Worm (Caenorhabditis elegans): Measurements from ENCODE around the gene tps-1.
A peak's percentile ranks its signal among the peaks of the same experiment; 100 is the strongest.

The tps-1 gene

DNA sequence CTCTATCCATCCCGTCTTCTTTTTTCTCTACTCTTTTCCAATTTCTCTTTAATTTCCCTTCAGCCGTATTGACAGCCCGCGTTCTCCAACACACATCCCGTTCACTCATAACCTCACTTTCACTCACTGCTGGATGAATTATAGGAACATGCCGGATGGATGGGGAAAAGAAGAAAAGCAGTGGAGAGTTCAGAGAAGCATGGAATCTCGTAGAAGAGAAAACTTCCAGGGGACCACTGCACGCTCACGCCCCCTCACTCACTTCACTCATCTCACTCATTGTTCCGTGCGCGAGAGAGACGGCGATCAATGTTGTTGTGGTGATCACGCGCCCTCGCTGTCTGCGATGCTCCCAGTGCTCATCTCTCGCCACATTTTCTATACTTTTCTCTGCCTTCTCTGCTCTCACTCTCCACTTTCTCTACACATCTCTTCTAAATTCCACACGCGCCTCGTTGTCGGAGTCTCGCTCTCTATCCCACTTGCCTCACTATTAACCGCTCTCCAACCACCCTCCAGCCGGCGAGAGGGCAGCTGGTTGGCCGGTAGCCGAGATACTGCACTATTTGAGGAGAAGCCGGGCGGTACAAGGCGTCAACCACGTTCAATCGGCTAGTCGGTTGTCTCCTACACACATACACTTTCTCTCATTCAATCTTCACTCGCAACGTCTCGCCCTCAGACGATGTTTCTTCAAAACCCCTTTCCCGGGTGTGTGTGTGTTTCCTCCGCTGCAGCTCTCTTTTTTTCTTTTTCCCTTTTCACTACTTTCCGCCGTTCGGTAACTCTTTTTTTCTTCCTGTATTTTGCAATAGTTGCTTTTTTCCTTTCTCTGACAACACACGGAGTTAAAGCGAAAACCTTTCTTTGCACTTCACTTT, 5.6 kb upstream of the tps-1 start (continued):
- TF ChIP-seq nhr-11 (tag; optimal IDR thresholded peaks at IDR 0.05): peak; percentile 74
- TF ChIP-seq hmg-1.1 (GFP tag; IDR thresholded peaks at IDR 0.05): peak; percentile 93
- 0 out of 2 replicates have a peak, but pooled peaks have one; percentile 16 for TF ChIP-seq Y105C5A.15 (GFP tag; IDR thresholded peaks at IDR 0.05)
- peak; percentile 58 for TF ChIP-seq jun-1 (tag; optimal IDR thresholded peaks at IDR 0.05)
- TF ChIP-seq T26A8.4 (GFP tag; IDR thresholded peaks at IDR 0.05): peak; percentile 81
- TF ChIP-seq daf-8 (GFP tag; IDR thresholded peaks at IDR 0.05): no peak
- TF ChIP-seq egl-43 (GFP tag; IDR thresholded peaks at IDR 0.05): peak; percentile 92
- TF ChIP-seq mes-2 (tag; optimal IDR thresholded peaks at IDR 0.05; ENCODE audit: poor library complexity, severe bottlenecking): peak; percentile 44
- no peak; the same call in 1 of the 2 replicates for TF ChIP-seq nhr-41 (GFP tag; IDR thresholded peaks at IDR 0.05)
- TF ChIP-seq lsy-2 (tag; optimal IDR thresholded peaks at IDR 0.05): peak; percentile 67 to 82
- TF ChIP-seq ama-1 (optimal IDR thresholded peaks at IDR 0.05): peak; percentile 58
- TF ChIP-seq ceh-32 (tag; optimal IDR thresholded peaks at IDR 0.05; ENCODE audit: poor library complexity): peak; percentile 81
- TF ChIP-seq ztf-11 (tag; optimal IDR thresholded peaks at IDR 0.05): no peak
- TF ChIP-seq lin-15B (tag; optimal IDR thresholded peaks at IDR 0.05): no peak
- no peak for TF ChIP-seq lir-3 (tag; optimal IDR thresholded peaks at IDR 0.05)
- no peak for TF ChIP-seq Y75B8A.6 (GFP tag; IDR thresholded peaks at IDR 0.05)
- no peak for TF ChIP-seq unc-130 (GFP tag; optimal IDR thresholded peaks at IDR 0.05)
- TF ChIP-seq zag-1 (tag; optimal IDR thresholded peaks at IDR 0.05): peak; percentile 14
- peak; percentile 79 for TF ChIP-seq ceh-20 (GFP tag; IDR thresholded peaks at IDR 0.05)
- TF ChIP-seq spr-1 (tag; optimal IDR thresholded peaks at IDR 0.05): peak; percentile 86
- TF ChIP-seq unc-62 (GFP tag; optimal IDR thresholded peaks at IDR 0.05 in 1 of 2): peak in 1 of 2 experiments; percentile 91
- no peak for TF ChIP-seq unc-62 (tag; optimal IDR thresholded peaks at IDR 0.05)
- TF ChIP-seq zip-2 (tag; optimal IDR thresholded peaks at IDR 0.05): peak; percentile 60
- peak; percentile 80 to 90 for TF ChIP-seq mdl-1 (tag; optimal IDR thresholded peaks at IDR 0.05)
- peak; percentile 94 for TF ChIP-seq hlh-30 (tag; optimal IDR thresholded peaks at IDR 0.05; ENCODE audit: insufficient read depth)
- TF ChIP-seq lim-7 (GFP tag; IDR thresholded peaks at IDR 0.05): no peak; the same call in 1 of the 2 replicates
- TF ChIP-seq unc-39 (tag; optimal IDR thresholded peaks at IDR 0.05): no peak
- peak; percentile 90 for TF ChIP-seq dmd-6 (GFP tag; IDR thresholded peaks at IDR 0.05)
- TF ChIP-seq hif-1 (tag; optimal IDR thresholded peaks at IDR 0.05): peak; percentile 66 to 82
- TF ChIP-seq hlh-11 (tag; optimal IDR thresholded peaks at IDR 0.05): peak; percentile 99
- peak; percentile 52; the same call in 1 of the 2 replicates for TF ChIP-seq vab-7 (GFP tag; IDR thresholded peaks at IDR 0.05)
- peak; percentile 95 for TF ChIP-seq set-16 (GFP tag; IDR thresholded peaks at IDR 0.05)
- no peak for TF ChIP-seq nhr-111 (GFP tag; optimal IDR thresholded peaks at IDR 0.05)
- peak; percentile 63 for TF ChIP-seq nhr-28 (tag; optimal IDR thresholded peaks at IDR 0.05)
- TF ChIP-seq tra-1 (GFP tag; IDR thresholded peaks at IDR 0.05): peak; percentile 79; the same call in 1 of the 2 replicates
- no peak for TF ChIP-seq dmd-8 (GFP tag; IDR thresholded peaks at IDR 0.05)
- peak; percentile 54 to 93 for TF ChIP-seq daf-16 (GFP tag; optimal IDR thresholded peaks at IDR 0.05)
- TF ChIP-seq daf-16 (tag; optimal IDR thresholded peaks at IDR 0.05): peak; percentile 78
- no peak for TF ChIP-seq lin-13 (GFP tag; optimal IDR thresholded peaks at IDR 0.05)
- 0 out of 2 replicates have a peak, but pooled peaks have one; percentile 29 for TF ChIP-seq php-3 (GFP tag; IDR thresholded peaks at IDR 0.05)
- TF ChIP-seq Y48G9A.11 (GFP tag; IDR thresholded peaks at IDR 0.05): no peak
- TF ChIP-seq nhr-42 (GFP tag; IDR thresholded peaks at IDR 0.05): no peak
- TF ChIP-seq ctbp-1 (GFP tag; IDR thresholded peaks at IDR 0.05): peak; percentile 92
- peak; percentile 93 for TF ChIP-seq rbr-2 (tag; optimal IDR thresholded peaks at IDR 0.05)
- peak; percentile 83 for TF ChIP-seq ces-1 (GFP tag; optimal IDR thresholded peaks at IDR 0.05)
- TF ChIP-seq spr-3 (GFP tag; optimal IDR thresholded peaks at IDR 0.05): peak; percentile 29
- TF ChIP-seq T20F7.1 (GFP tag; optimal IDR thresholded peaks at IDR 0.05): peak; percentile 62
- TF ChIP-seq Y5F2A.4 (GFP tag; optimal IDR thresholded peaks at IDR 0.05): no peak
- TF ChIP-seq F10B5.3 (tag; optimal IDR thresholded peaks at IDR 0.05): peak; percentile 57

All from whole organism, L4 larva.